Fruit fly (Drosophila melanogaster): ENCODE results near the gene Itpr.

dm6 chr3R:5568590-5568989 lies 51.7 kb downstream of the Itpr start, which contains the start of the genes CG2931 and Rheb:
- TF ChIP-seq acj6 (GFP tag; optimal IDR thresholded peaks at IDR 0.05), result peak; percentile 53
- TF ChIP-seq ss (GFP tag; optimal IDR thresholded peaks at IDR 0.05), result peak in 1 of 2 experiments; percentile 18
- peak; percentile 32 for TF ChIP-seq dac (GFP tag; optimal IDR thresholded peaks at IDR 0.05)
- peak; percentile 70 for TF ChIP-seq Hr4 (GFP tag; optimal IDR thresholded peaks at IDR 0.05)
- no peak for TF ChIP-seq Blimp-1 (GFP tag; optimal IDR thresholded peaks at IDR 0.05)
- TF ChIP-seq CG8319 (GFP tag; optimal IDR thresholded peaks at IDR 0.05), result no peak
- no peak for TF ChIP-seq Sox102F (GFP tag; optimal IDR thresholded peaks at IDR 0.05)
- peak; percentile 63 for TF ChIP-seq Hr39 (GFP tag; optimal IDR thresholded peaks at IDR 0.05)
- no peak for TF ChIP-seq CG10631 (GFP tag; optimal IDR thresholded peaks at IDR 0.05)
- TF ChIP-seq cyc (GFP tag; optimal IDR thresholded peaks at IDR 0.05), result peak; percentile 33
- TF ChIP-seq CG6792 (GFP tag; optimal IDR thresholded peaks at IDR 0.05), result peak; percentile 10
- TF ChIP-seq vri (GFP tag; optimal IDR thresholded peaks at IDR 0.05), result peak; percentile 42
- TF ChIP-seq CG7368 (GFP tag; optimal IDR thresholded peaks at IDR 0.05), result peak; percentile 11
